Fruit fly (Drosophila melanogaster) whole organism, wandering third instar larva: ENCODE data around the gene CG7320.
A peak's percentile ranks its signal among the peaks of the same experiment; 100 is the strongest.

Experiments used
- Abd-B ChIP-seq: fragments of >200 bp; optimal IDR thresholded peaks from 2 replicates; lab custom pipeline; 2017; ENCODE audit warnings: missing biosample characterization, missing genetic modification characterization
- CG9705 ChIP-seq: fragments of 200-800 bp; sonication (Bioruptor generic); optimal IDR thresholded peaks from 2 replicates; lab custom pipeline; 2018; ENCODE audit warnings: missing biosample characterization, mild to moderate bottlenecking, missing genetic modification characterization
- CrebA ChIP-seq: fragments of 200-800 bp; sonication (Bioruptor generic); optimal IDR thresholded peaks from 2 replicates; lab custom pipeline; 2016; ENCODE audit warnings: missing biosample characterization, mild to moderate bottlenecking, missing genetic modification characterization, borderline replicate concordance
- GATAd ChIP-seq: sonication (Bioruptor generic); optimal IDR thresholded peaks from 2 replicates; lab custom pipeline; 2016; ENCODE audit warnings: missing biosample characterization, missing genetic modification characterization
- HLH106 ChIP-seq: fragments of 200-800 bp; optimal IDR thresholded peaks from 3 replicates; lab custom pipeline; 2019; ENCODE audit warnings: missing biosample characterization, mild to moderate bottlenecking, missing genetic modification characterization, moderate library complexity
- Hnf4 ChIP-seq: fragments of 200-800 bp; sonication (Bioruptor generic); optimal IDR thresholded peaks from 2 replicates; lab custom pipeline; 2016; ENCODE audit warnings: missing biosample characterization, mild to moderate bottlenecking, missing genetic modification characterization
- Hr83 ChIP-seq: fragments of 200-300 bp; sonication (Bioruptor generic); optimal IDR thresholded peaks from 2 replicates; lab custom pipeline; 2016; ENCODE audit warnings: missing biosample characterization, mild to moderate bottlenecking, missing genetic modification characterization, moderate library complexity; ENCODE audit not compliant: poor library complexity, severe bottlenecking
- Jra ChIP-seq: sonication (Bioruptor generic); optimal IDR thresholded peaks from 2 replicates; lab custom pipeline; 2016; ENCODE audit warnings: missing biosample characterization, missing genetic modification characterization
- Mio ChIP-seq: sonication (Bioruptor generic); optimal IDR thresholded peaks from 2 replicates; lab custom pipeline; 2016; ENCODE audit warnings: missing biosample characterization, missing genetic modification characterization
- Myc ChIP-seq: fragments of >200 bp; optimal IDR thresholded peaks from 2 replicates; lab custom pipeline; 2017
- N ChIP-seq: fragments of >200 bp; optimal IDR thresholded peaks from 2 replicates; lab custom pipeline; 2018; ENCODE audit warnings: missing biosample characterization, missing external identifiers, missing genetic modification characterization
- OdsH ChIP-seq: fragments of 200-800 bp; sonication (Bioruptor generic); optimal IDR thresholded peaks from 2 replicates; lab custom pipeline; 2016; ENCODE audit warnings: missing biosample characterization, mild to moderate bottlenecking, missing genetic modification characterization
- Rel ChIP-seq, 2 experiments: fragments of 200-800 bp; sonication (Bioruptor generic) in 1 of 2; optimal IDR thresholded peaks; 2 replicates in 1 of 2; 3 replicates in 1 of 2; lab custom pipeline; 2016 to 2019; ENCODE audit warnings: mild to moderate bottlenecking in 2 of 2, missing biosample characterization in 2 of 2, missing genetic modification characterization in 2 of 2, moderate library complexity in 1 of 2
- Sp1 ChIP-seq: fragments of 200-800 bp; sonication (Bioruptor generic); optimal IDR thresholded peaks from 3 replicates; lab custom pipeline; 2019; ENCODE audit warnings: missing biosample characterization, mild to moderate bottlenecking, missing genetic modification characterization, moderate library complexity
- Vsx2 ChIP-seq: fragments of 200-300, 225-300 bp; sonication (Bioruptor generic); optimal IDR thresholded peaks from 2 replicates; lab custom pipeline; 2018; ENCODE audit warnings: missing biosample characterization, missing genetic modification characterization; ENCODE audit not compliant: partially characterized antibody
- br ChIP-seq: fragments of 200-800 bp; sonication (Bioruptor generic); optimal IDR thresholded peaks from 2 replicates; lab custom pipeline; 2016; ENCODE audit warnings: missing biosample characterization, missing genetic modification characterization
- dl ChIP-seq, 2 experiments: fragments of 175-275, 200-275 bp in 1 of 2; fragments of 200-275 bp in 1 of 2; sonication (Bioruptor generic); optimal IDR thresholded peaks; lab custom pipeline; 2018; ENCODE audit warnings: mild to moderate bottlenecking in 2 of 2, missing biosample characterization in 2 of 2, missing genetic modification characterization in 2 of 2, moderate library complexity in 2 of 2; ENCODE audit not compliant: partially characterized antibody in 2 of 2, insufficient read depth in 1 of 2
- dmrt93B ChIP-seq: fragments of 200-800 bp; sonication (Bioruptor generic); optimal IDR thresholded peaks from 2 replicates; lab custom pipeline; 2018; ENCODE audit warnings: missing biosample characterization, mild to moderate bottlenecking, missing genetic modification characterization
- ey ChIP-seq: fragments of 200-800 bp; sonication (Bioruptor generic); optimal IDR thresholded peaks from 2 replicates; lab custom pipeline; 2016; ENCODE audit warnings: missing biosample characterization, missing genetic modification characterization
- foxo ChIP-seq, 2 experiments: fragments of 200-800 bp; sonication (Bioruptor generic); optimal IDR thresholded peaks; 2 replicates in 1 of 2; 3 replicates in 1 of 2; lab custom pipeline; 2016 to 2017; ENCODE audit warnings: missing biosample characterization in 2 of 2, missing genetic modification characterization in 2 of 2
- fru ChIP-seq: fragments of 200-800 bp; sonication (Bioruptor generic); optimal IDR thresholded peaks from 3 replicates; lab custom pipeline; 2016; ENCODE audit warnings: missing biosample characterization, mild to moderate bottlenecking, missing genetic modification characterization
- h ChIP-seq: fragments of 200-800 bp; sonication (Bioruptor generic); optimal IDR thresholded peaks from 3 replicates; lab custom pipeline; 2016; ENCODE audit warnings: missing biosample characterization, mild to moderate bottlenecking, missing genetic modification characterization
- jim ChIP-seq: fragments of 175-275, 200-325 bp; sonication (Bioruptor generic); optimal IDR thresholded peaks from 2 replicates; lab custom pipeline; 2016; ENCODE audit warnings: missing biosample characterization, mild to moderate bottlenecking, missing genetic modification characterization
- lola ChIP-seq: fragments of >200 bp; optimal IDR thresholded peaks from 2 replicates; lab custom pipeline; 2017; ENCODE audit warnings: missing biosample characterization, missing genetic modification characterization
- pan ChIP-seq: fragments of >200 bp; optimal IDR thresholded peaks from 2 replicates; lab custom pipeline; 2017
- psq ChIP-seq: fragments of 200-800 bp; sonication (Bioruptor generic); optimal IDR thresholded peaks from 3 replicates; lab custom pipeline; 2017; ENCODE audit warnings: missing biosample characterization, mild to moderate bottlenecking, missing genetic modification characterization, moderate library complexity
- rgr ChIP-seq: fragments of 200-800 bp; sonication (Bioruptor generic); optimal IDR thresholded peaks from 3 replicates; lab custom pipeline; 2016; ENCODE audit warnings: missing biosample characterization, mild to moderate bottlenecking, missing genetic modification characterization
- sage ChIP-seq: fragments of 200-800 bp; sonication (Bioruptor generic); optimal IDR thresholded peaks from 2 replicates; lab custom pipeline; 2016; ENCODE audit warnings: missing biosample characterization, mild to moderate bottlenecking, missing genetic modification characterization
- sv ChIP-seq: fragments of 200-800 bp; sonication (Bioruptor generic); optimal IDR thresholded peaks from 3 replicates; lab custom pipeline; 2016; ENCODE audit warnings: missing biosample characterization, missing genetic modification characterization
- tai ChIP-seq: sonication (Bioruptor generic); optimal IDR thresholded peaks from 2 replicates; lab custom pipeline; 2016; ENCODE audit warnings: missing biosample characterization, missing genetic modification characterization
- usp ChIP-seq: fragments of >200 bp; optimal IDR thresholded peaks from 2 replicates; lab custom pipeline; 2017; ENCODE audit warnings: missing biosample characterization, missing genetic modification characterization
- woc ChIP-seq: sonication (Bioruptor generic); optimal IDR thresholded peaks from 2 replicates; lab custom pipeline; 2016; ENCODE audit warnings: missing biosample characterization, mild to moderate bottlenecking, missing genetic modification characterization

Gene CG7320

dm6 chr3L:18173668-18174067, 27.6 kb upstream of the CG7320 start:
- TF ChIP-seq Myc: no peak
- TF ChIP-seq Mio: no peak
- no peak for TF ChIP-seq Abd-B (GFP tag; lab: Kevin White, UChicago)
- no peak for TF ChIP-seq jim (GFP tag; lab: Kevin White, UChicago)
- TF ChIP-seq h: no peak
- no peak for TF ChIP-seq foxo (GFP tag; optimal IDR thresholded peaks at IDR 0.05; lab: Kevin White, UChicago)
- TF ChIP-seq ey (GFP tag; lab: Kevin White, UChicago): no peak
- TF ChIP-seq N: no peak

- no peak for TF ChIP-seq Abd-B (GFP tag; lab: Kevin White, UChicago)
- TF ChIP-seq fru (GFP tag; lab: Kevin White, UChicago): no peak
- no peak for TF ChIP-seq Jra (GFP tag; lab: Kevin White, UChicago)
Observed at dm6 chr3L:18174833-18175232, 26.5 kb upstream of the CG7320 start.

dm6 chr3L:18179564-18180201, 21.6 kb upstream of the CG7320 start:
- no peak for TF ChIP-seq woc
- no peak for TF ChIP-seq CG9705 (GFP tag; lab: Kevin White, UChicago)
- TF ChIP-seq N: no peak
- no peak for TF ChIP-seq br
- no peak for TF ChIP-seq foxo (GFP tag; optimal IDR thresholded peaks at IDR 0.05; lab: Kevin White, UChicago)
- no peak for TF ChIP-seq sv (GFP tag; lab: Kevin White, UChicago)
- TF ChIP-seq jim (GFP tag; lab: Kevin White, UChicago): no peak
- TF ChIP-seq fru (GFP tag; lab: Kevin White, UChicago): no peak
- TF ChIP-seq Hnf4 (GFP tag; lab: Kevin White, UChicago): no peak
- no peak for TF ChIP-seq rgr
- no peak for TF ChIP-seq CrebA
- no peak for TF ChIP-seq usp (GFP tag; lab: Kevin White, UChicago)
- no peak for TF ChIP-seq pan (lab: Kevin White, UChicago)
- no peak for TF ChIP-seq Jra (GFP tag; lab: Kevin White, UChicago)
- no peak for TF ChIP-seq dl (GFP tag; optimal IDR thresholded peaks at IDR 0.05; lab: Kevin White, UChicago; ENCODE audit: insufficient read depth in 1 of 2, partially characterized antibody in 2 of 2)
- TF ChIP-seq Mio: no peak
- no peak for TF ChIP-seq dmrt93B (GFP tag; lab: Kevin White, UChicago)
- TF ChIP-seq GATAd (GFP tag; lab: Kevin White, UChicago): no peak
- TF ChIP-seq Hr83: no peak
- TF ChIP-seq Sp1 (GFP tag; lab: Kevin White, UChicago): no peak

dm6 chr3L:18181900-18182299, 19.4 kb upstream of the CG7320 start:
- TF ChIP-seq Myc (peak; percentile 7), lola (GFP tag; lab: Kevin White, UChicago) (no peak), sage (GFP tag; lab: Kevin White, UChicago) (no peak), psq (GFP tag; lab: Kevin White, UChicago) (peak; percentile 20)

- TF ChIP-seq tai (GFP tag; lab: Kevin White, UChicago) (no peak), Abd-B (GFP tag; lab: Kevin White, UChicago) (no peak), Rel (GFP tag; optimal IDR thresholded peaks at IDR 0.05; lab: Kevin White, UChicago) (no peak), Rel (tag; optimal IDR thresholded peaks at IDR 0.05; lab: Kevin White, UChicago) (no peak), rgr (no peak), jim (GFP tag; lab: Kevin White, UChicago) (no peak), HLH106 (tag; lab: Kevin White, UChicago) (no peak), fru (GFP tag; lab: Kevin White, UChicago) (no peak), dl (GFP tag; optimal IDR thresholded peaks at IDR 0.05; lab: Kevin White, UChicago; ENCODE audit: insufficient read depth in 1 of 2, partially characterized antibody in 2 of 2) (no peak), Vsx2 (no peak), sage (GFP tag; lab: Kevin White, UChicago) (no peak), OdsH (GFP tag; lab: Kevin White, UChicago) (no peak)
Observed at dm6 chr3L:18183928-18184327, 17.4 kb upstream of the CG7320 start.
